Fruit fly (Drosophila melanogaster) whole organism, embryonic: ENCODE measurements around the gene CG2224.

Source experiments
- Atf-2 ChIP-seq: fragments of 200-800 bp; sonication (Bioruptor generic); optimal IDR thresholded peaks from 2 replicates; lab custom pipeline; 2016; ENCODE audit warnings: missing biosample characterization, missing genetic modification characterization
- Bdp1 ChIP-seq: fragments of 200-800 bp; sonication (Bioruptor generic); optimal IDR thresholded peaks from 3 replicates; lab custom pipeline; 2016; ENCODE audit warnings: missing biosample characterization, missing genetic modification characterization
- CG10366 ChIP-seq: fragments of 200-800 bp; sonication (Bioruptor generic); IDR thresholded peaks from 2 replicates; pipeline ENCODE4 v1.3.6; 2022; ENCODE audit warnings: missing biosample characterization, missing genetic modification characterization
- CG10565 ChIP-seq: fragments of 200-800 bp; sonication (Bioruptor generic); optimal IDR thresholded peaks from 3 replicates; lab custom pipeline; 2016; ENCODE audit warnings: missing biosample characterization, mild to moderate bottlenecking, missing genetic modification characterization
- CG11247 ChIP-seq: fragments of 200-800 bp; sonication (Bioruptor generic); IDR thresholded peaks from 2 replicates; pipeline ENCODE4 v1.3.6; 2022; ENCODE audit warnings: missing biosample characterization, missing genetic modification characterization
- CG12659 ChIP-seq: fragments of 200-800 bp; sonication (Bioruptor generic); optimal IDR thresholded peaks from 3 replicates; lab custom pipeline; 2017; ENCODE audit warnings: mild to moderate bottlenecking, missing biosample characterization, missing genetic modification reagents, missing genetic modification characterization
- CG13287 ChIP-seq: fragments of 200-800 bp; sonication (Bioruptor generic); IDR thresholded peaks from 2 replicates; pipeline ENCODE4 v1.3.6; 2022; ENCODE audit warnings: missing biosample characterization, missing genetic modification characterization; ENCODE audit not compliant: partially characterized antibody
- CG13775 ChIP-seq: fragments of 200-800 bp; sonication (Bioruptor generic); optimal IDR thresholded peaks from 3 replicates; lab custom pipeline; 2017; ENCODE audit warnings: missing biosample characterization, mild to moderate bottlenecking, missing genetic modification characterization
- CG14667 ChIP-seq: fragments of 200-800 bp; sonication (Bioruptor generic); IDR thresholded peaks from 2 replicates; pipeline ENCODE4 v1.3.6; 2022; ENCODE audit warnings: missing biosample characterization, missing genetic modification characterization
- CG15073 ChIP-seq: fragments of 200-800 bp; sonication (Bioruptor generic); optimal IDR thresholded peaks from 2 replicates; lab custom pipeline; 2016; ENCODE audit warnings: missing biosample characterization, missing genetic modification characterization
- CG15479 ChIP-seq: fragments of 200-800 bp; sonication (Bioruptor generic); optimal IDR thresholded peaks from 3 replicates; lab custom pipeline; 2019; ENCODE audit warnings: missing biosample characterization, mild to moderate bottlenecking, missing genetic modification characterization, moderate library complexity
- CG1602 ChIP-seq: fragments of 200-800 bp; sonication (Bioruptor generic); optimal IDR thresholded peaks from 3 replicates; lab custom pipeline; 2016; ENCODE audit warnings: missing biosample characterization, missing genetic modification characterization
- CG17328 ChIP-seq: fragments of 200-800 bp; sonication (Bioruptor generic); IDR thresholded peaks from 2 replicates; pipeline ENCODE4 v1.3.6; 2022; ENCODE audit warnings: missing biosample characterization, missing genetic modification characterization
- CG17359 ChIP-seq: fragments of 200-800 bp; sonication (Bioruptor generic); optimal IDR thresholded peaks from 3 replicates; lab custom pipeline; 2018; ENCODE audit warnings: missing biosample characterization, mild to moderate bottlenecking, missing genetic modification characterization, moderate library complexity
- CG17568 ChIP-seq: fragments of 200-800 bp; sonication (Bioruptor generic); optimal IDR thresholded peaks from 2 replicates; lab custom pipeline; 2018; ENCODE audit warnings: missing biosample characterization, mild to moderate bottlenecking, missing genetic modification characterization, moderate library complexity
- CG17612 ChIP-seq: fragments of 200-800 bp; sonication (Bioruptor generic); IDR thresholded peaks from 2 replicates; pipeline ENCODE4 v1.3.6; 2022; ENCODE audit warnings: missing biosample characterization, missing genetic modification characterization
- CG1792 ChIP-seq: fragments of 200-800 bp; sonication (Bioruptor generic); optimal IDR thresholded peaks from 2 replicates; lab custom pipeline; 2016; ENCODE audit warnings: missing biosample characterization, missing genetic modification characterization
- CG18599 ChIP-seq: fragments of 200-800 bp; sonication (Bioruptor generic); optimal IDR thresholded peaks from 3 replicates; lab custom pipeline; 2017; ENCODE audit warnings: missing biosample characterization, missing genetic modification characterization, mild to moderate bottlenecking, moderate library complexity, missing genetic modification reagents
- CG32767 ChIP-seq: fragments of 200-800 bp; sonication (Bioruptor generic); IDR thresholded peaks from 2 replicates; pipeline ENCODE4 v1.3.6; 2022; ENCODE audit warnings: missing biosample characterization, missing genetic modification characterization
- CG42726 ChIP-seq: fragments of 200-800 bp; sonication (Bioruptor generic); IDR thresholded peaks from 2 replicates; pipeline ENCODE4 v1.3.6; 2022; ENCODE audit warnings: missing biosample characterization, missing genetic modification characterization; ENCODE audit not compliant: partially characterized antibody
- CG4360 ChIP-seq: fragments of 200-800 bp; sonication (Bioruptor generic); IDR thresholded peaks from 2 replicates; pipeline ENCODE4 v1.3.6; 2022; ENCODE audit warnings: missing biosample characterization, missing genetic modification characterization
- CG4730 ChIP-seq: fragments of 200-800 bp; sonication (Bioruptor generic); IDR thresholded peaks from 2 replicates; pipeline ENCODE4 v1.3.6; 2022; ENCODE audit warnings: missing biosample characterization, missing genetic modification characterization
- CG4820 ChIP-seq: fragments of 200-800 bp; sonication (Bioruptor generic); optimal IDR thresholded peaks from 3 replicates; lab custom pipeline; 2016; ENCODE audit warnings: missing biosample characterization, missing genetic modification characterization
- CG5180 ChIP-seq: fragments of 200-800 bp; sonication (Bioruptor generic); optimal IDR thresholded peaks from 3 replicates; lab custom pipeline; 2017; ENCODE audit warnings: missing biosample characterization, missing genetic modification characterization, mild to moderate bottlenecking, moderate library complexity, missing genetic modification reagents
- CG5245 ChIP-seq: fragments of 200-800 bp; sonication (Bioruptor generic); optimal IDR thresholded peaks from 3 replicates; lab custom pipeline; 2016; ENCODE audit warnings: missing biosample characterization, missing genetic modification characterization
- CTCF ChIP-seq: fragments of 200-800 bp; sonication (Bioruptor generic); optimal IDR thresholded peaks from 2 replicates; lab custom pipeline; 2017; ENCODE audit warnings: missing biosample characterization, mild to moderate bottlenecking, missing genetic modification characterization, moderate library complexity
- Chrac-16 ChIP-seq: fragments of 200-800 bp; sonication (Bioruptor generic); optimal IDR thresholded peaks from 3 replicates; lab custom pipeline; 2016; ENCODE audit warnings: missing biosample characterization, missing genetic modification characterization
- Dref ChIP-seq: fragments of 200-800 bp; sonication (Bioruptor generic); IDR thresholded peaks from 2 replicates; pipeline ENCODE4 v1.3.6; 2022; ENCODE audit warnings: missing biosample characterization, missing genetic modification characterization
- ERR ChIP-seq: fragments of 200-800 bp; sonication (Bioruptor generic); optimal IDR thresholded peaks from 2 replicates; lab custom pipeline; 2016; ENCODE audit warnings: missing biosample characterization, missing genetic modification characterization
- Elba2 ChIP-seq: fragments of 200-800 bp; sonication (Bioruptor generic); optimal IDR thresholded peaks from 3 replicates; lab custom pipeline; 2016; ENCODE audit warnings: missing biosample characterization, missing genetic modification characterization
- Ets65A ChIP-seq: fragments of 200-800 bp; sonication (Bioruptor generic); peaks from one replicate; lab custom pipeline; 2016; ENCODE audit warnings: missing biosample characterization, missing genetic modification characterization
- Gsc ChIP-seq: fragments of 200-800 bp; sonication (Bioruptor generic); IDR thresholded peaks from 2 replicates; pipeline ENCODE4 v1.3.6; 2022; ENCODE audit warnings: missing biosample characterization, missing genetic modification characterization
- HLH54F ChIP-seq: fragments of 200-800 bp; sonication (Bioruptor generic); optimal IDR thresholded peaks from 3 replicates; lab custom pipeline; 2016; ENCODE audit warnings: missing biosample characterization, missing genetic modification characterization
- Hey ChIP-seq: fragments of 200-800 bp; sonication (Bioruptor generic); optimal IDR thresholded peaks from 3 replicates; lab custom pipeline; 2018; ENCODE audit warnings: missing biosample characterization, mild to moderate bottlenecking, missing genetic modification characterization
- MESR4 ChIP-seq: fragments of 200-800 bp; sonication (Bioruptor generic); optimal IDR thresholded peaks from 2 replicates; lab custom pipeline; 2018; ENCODE audit warnings: missing biosample characterization, mild to moderate bottlenecking, missing genetic modification characterization, moderate library complexity
- Nf-YA ChIP-seq: fragments of 200-800 bp; sonication (Bioruptor generic); IDR thresholded peaks from 2 replicates; pipeline ENCODE4 v1.3.6; 2022; ENCODE audit warnings: missing biosample characterization, missing genetic modification characterization
- Nf-YB ChIP-seq: fragments of 200-800 bp; sonication (Bioruptor generic); optimal IDR thresholded peaks from 3 replicates; lab custom pipeline; 2019; ENCODE audit warnings: missing biosample characterization, mild to moderate bottlenecking, missing genetic modification characterization, moderate library complexity
- amos ChIP-seq: fragments of 200-800 bp; sonication (Bioruptor generic); IDR thresholded peaks from 2 replicates; pipeline ENCODE4 v1.3.6; 2022; ENCODE audit warnings: missing biosample characterization, missing genetic modification characterization; ENCODE audit not compliant: partially characterized antibody
- ara ChIP-seq: fragments of 200-800 bp; sonication (Bioruptor generic); IDR thresholded peaks from 2 replicates; pipeline ENCODE4 v1.3.6; 2022; ENCODE audit warnings: missing biosample characterization, missing genetic modification characterization
- crol ChIP-seq: fragments of 200-800 bp; sonication (Bioruptor generic); IDR thresholded peaks from 2 replicates; pipeline ENCODE4 v1.3.6; 2022; ENCODE audit warnings: missing biosample characterization, missing genetic modification characterization
- disco-r ChIP-seq: fragments of 200-800 bp; sonication (Bioruptor generic); optimal IDR thresholded peaks from 2 replicates; lab custom pipeline; 2016; ENCODE audit warnings: missing biosample characterization, missing genetic modification characterization
- jing ChIP-seq: fragments of 200-800 bp; sonication (Bioruptor generic); optimal IDR thresholded peaks from 2 replicates; lab custom pipeline; 2018; ENCODE audit warnings: missing biosample characterization, mild to moderate bottlenecking, missing genetic modification characterization
- lov ChIP-seq, 2 experiments: fragments of 200-800 bp in 1 of 2; fragments of >200 bp in 1 of 2; sonication (Bioruptor generic) in 1 of 2; IDR thresholded peaks in 1 of 2; optimal IDR thresholded peaks in 1 of 2; 2 replicates in 1 of 2; 3 replicates in 1 of 2; pipeline versions ENCODE4 v1.3.6 to Lab custom; 2017 to 2022; ENCODE audit warnings: missing biosample characterization in 1 of 2, missing genetic modification characterization in 1 of 2
- mam ChIP-seq: fragments of 200-800 bp; sonication (Bioruptor generic); optimal IDR thresholded peaks from 3 replicates; lab custom pipeline; 2016; ENCODE audit warnings: missing biosample characterization, missing genetic modification characterization
- nerfin-1 ChIP-seq: fragments of 200-800 bp; sonication (Bioruptor generic); optimal IDR thresholded peaks from 3 replicates; lab custom pipeline; 2019; ENCODE audit warnings: missing biosample characterization, mild to moderate bottlenecking, missing genetic modification characterization, moderate library complexity
- odd ChIP-seq: fragments of 200-800 bp; sonication (Bioruptor generic); optimal IDR thresholded peaks from 2 replicates; lab custom pipeline; 2017; ENCODE audit warnings: missing biosample characterization, mild to moderate bottlenecking, missing genetic modification characterization
- otp ChIP-seq: fragments of 200-800 bp; sonication (Bioruptor generic); IDR thresholded peaks from 3 replicates; pipeline ENCODE4, ENCODE4 v1.3.6; 2022; ENCODE audit warnings: missing biosample characterization, missing genetic modification characterization
- pum ChIP-seq: fragments of 200-800 bp; sonication (Bioruptor generic); optimal IDR thresholded peaks from 2 replicates; lab custom pipeline; 2016; ENCODE audit warnings: missing biosample characterization, missing genetic modification characterization
- rib ChIP-seq: fragments of 200-800 bp; sonication (Bioruptor generic); IDR thresholded peaks from 2 replicates; pipeline ENCODE4 v1.3.6; 2022; ENCODE audit warnings: missing biosample characterization, missing genetic modification characterization
- slp2 ChIP-seq: fragments of 200-800 bp; sonication (Bioruptor generic); optimal IDR thresholded peaks from 2 replicates; lab custom pipeline; 2016; ENCODE audit warnings: missing biosample characterization, missing genetic modification characterization
- sna ChIP-seq: fragments of 200-800 bp; sonication (Bioruptor generic); IDR thresholded peaks from 2 replicates; pipeline ENCODE4 v1.3.6; 2022; ENCODE audit warnings: missing biosample characterization, missing genetic modification characterization; ENCODE audit not compliant: partially characterized antibody
- yki ChIP-seq: fragments of >200 bp; optimal IDR thresholded peaks from 3 replicates; lab custom pipeline; 2018

Gene CG2224

dm6 chr3R:30427805-30428359 is 31.2 kb downstream of the CG2224 start, which contains the start of gene CG2218 (continued):
- TF ChIP-seq disco-r (GFP tag; lab: Kevin White, UChicago) (no peak), CG10565 (no peak), CG4730 (no peak), rib (GFP tag; lab: Robert Waterston, UW) (no peak), CG15479 (no peak), Nf-YA (GFP tag; lab: Robert Waterston, UW) (no peak), CG13775 (GFP tag; lab: Kevin White, UChicago) (no peak), ERR (GFP tag; lab: Kevin White, UChicago) (no peak), CG4360 (GFP tag; lab: Robert Waterston, UW) (no peak), CG18599 (GFP tag; lab: Kevin White, UChicago) (no peak), mam (GFP tag; lab: Kevin White, UChicago) (no peak), CG32767 (GFP tag; lab: Robert Waterston, UW) (no peak), CG1602 (no peak), ara (GFP tag; lab: Robert Waterston, UW) (no peak), MESR4 (GFP tag; lab: Kevin White, UChicago) (peak; percentile 93), crol (no peak), CG15073 (GFP tag; lab: Kevin White, UChicago) (no peak), CG5180 (GFP tag; lab: Kevin White, UChicago) (no peak), CG17359 (tag; lab: Kevin White, UChicago) (no peak), jing (no peak), Nf-YB (GFP tag; lab: Kevin White, UChicago) (no peak), CG17328 (GFP tag; lab: Robert Waterston, UW) (no peak), CG42726 (peak; percentile 57; the same call in 1 of the 2 replicates), Dref (peak; percentile 48), pum (GFP tag; lab: Kevin White, UChicago) (no peak), yki (no peak), CG17568 (GFP tag; lab: Kevin White, UChicago) (no peak), CG1792 (GFP tag; lab: Kevin White, UChicago) (no peak), Bdp1 (GFP tag; lab: Kevin White, UChicago) (no peak), Hey (tag; lab: Kevin White, UChicago) (no peak), CTCF (peak; percentile 54), Gsc (GFP tag; lab: Robert Waterston, UW) (no peak), otp (no peak), CG14667 (GFP tag; lab: Robert Waterston, UW) (no peak), CG5245 (no peak), CG12659 (peak; percentile 52), Chrac-16 (GFP tag; lab: Kevin White, UChicago) (no peak), odd (GFP tag; lab: Kevin White, UChicago) (no peak), amos (GFP tag; lab: Robert Waterston, UW) (peak; percentile 50; the same call in 1 of the 2 replicates), sna (GFP tag; lab: Robert Waterston, UW) (peak; percentile 21; the same call in 1 of the 2 replicates), Ets65A (GFP tag; lab: Kevin White, UChicago) (no peak), slp2 (no peak), CG17612 (GFP tag; lab: Robert Waterston, UW) (no peak), CG13287 (GFP tag; lab: Robert Waterston, UW) (peak; percentile 49; the same call in 1 of the 2 replicates), CG11247 (no peak), CG10366 (GFP tag; lab: Robert Waterston, UW) (no peak), HLH54F (GFP tag; lab: Kevin White, UChicago) (no peak), nerfin-1 (tag; lab: Kevin White, UChicago) (peak; percentile 31), Elba2 (GFP tag; lab: Kevin White, UChicago) (no peak), lov (optimal IDR thresholded peaks at IDR 0.05; lab: Kevin White, UChicago) (no peak), lov (GFP tag; IDR thresholded peaks at IDR 0.05; lab: Robert Waterston, UW) (no peak), CG4820 (GFP tag; lab: Kevin White, UChicago) (no peak), Atf-2 (GFP tag; lab: Kevin White, UChicago) (no peak)
